Fruit fly (Drosophila melanogaster): ENCODE measurements around the gene CG12480.
A peak's percentile ranks its signal among the peaks of the same experiment; 100 is the strongest.

CG12480 gene

DNA sequence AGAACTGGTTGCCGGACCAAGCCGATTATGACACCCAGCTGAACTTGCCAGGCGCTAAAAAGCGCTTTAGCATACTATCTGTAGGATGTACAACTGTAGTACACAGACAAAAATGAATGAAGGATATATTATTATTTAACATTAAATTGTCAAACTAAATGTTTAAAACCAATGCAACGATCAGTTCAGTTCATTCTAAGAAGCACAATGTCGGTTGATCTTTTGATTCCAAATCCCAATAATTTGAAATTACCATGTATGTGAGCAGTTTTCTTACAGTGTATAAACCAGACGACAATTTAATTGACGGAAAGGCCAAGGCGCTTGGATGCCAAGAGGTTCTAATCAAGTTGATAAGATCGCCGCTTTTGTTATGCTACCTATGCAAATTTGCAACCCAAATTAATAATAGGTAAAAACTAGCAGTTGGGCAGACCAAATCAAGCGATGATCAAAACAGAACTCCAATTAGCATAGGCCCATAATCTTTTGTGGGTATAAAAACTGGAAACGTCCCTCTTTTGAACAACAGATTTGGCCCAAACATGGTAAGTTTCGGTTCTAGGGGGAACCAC lies at the start of gene CG12480:
Gene CG12480, plus strand, starts transcription at position 525 of the 575 bp plus-strand sequence.
- no peak for TF ChIP-seq N (GFP tag; optimal IDR thresholded peaks at IDR 0.05)
- TF ChIP-seq sv (GFP tag; optimal IDR thresholded peaks at IDR 0.05), result peak; percentile 32

DNA sequence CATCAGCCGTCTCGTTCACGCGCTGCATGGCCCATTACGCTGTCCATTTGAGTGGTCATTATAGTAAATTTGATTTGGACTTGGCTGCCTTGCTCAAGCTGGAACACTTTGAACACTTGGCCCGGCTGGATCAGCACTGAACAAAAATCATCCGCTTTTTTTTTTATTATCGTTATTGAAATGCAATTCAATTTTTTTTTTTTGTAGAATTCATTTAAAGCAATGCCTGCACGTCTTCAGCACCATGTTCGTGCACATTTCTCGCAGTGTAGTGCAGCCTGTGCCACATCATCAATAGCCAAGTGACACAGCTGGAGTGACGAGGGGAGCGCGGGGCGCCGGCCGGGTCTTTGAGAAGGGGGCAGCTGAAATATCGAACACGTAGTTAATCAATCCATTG lies 49.2 kb upstream of the CG12480 start:
- TF ChIP-seq Hr83 (GFP tag; optimal IDR thresholded peaks at IDR 0.05; ENCODE audit: poor library complexity, severe bottlenecking), result no peak
- no peak for TF ChIP-seq psq (GFP tag; optimal IDR thresholded peaks at IDR 0.05)
- TF ChIP-seq usp (GFP tag; optimal IDR thresholded peaks at IDR 0.05), result no peak
- TF ChIP-seq GATAd (GFP tag; optimal IDR thresholded peaks at IDR 0.05), result no peak
- no peak for TF ChIP-seq ey (GFP tag; optimal IDR thresholded peaks at IDR 0.05)
- no peak for TF ChIP-seq foxo (GFP tag; optimal IDR thresholded peaks at IDR 0.05)
- no peak for TF ChIP-seq Hnf4 (GFP tag; optimal IDR thresholded peaks at IDR 0.05)
- no peak for TF ChIP-seq N (GFP tag; optimal IDR thresholded peaks at IDR 0.05)
- no peak for TF ChIP-seq Myc (optimal IDR thresholded peaks at IDR 0.05)
- TF ChIP-seq jim (GFP tag; optimal IDR thresholded peaks at IDR 0.05), result no peak
- TF ChIP-seq tai (GFP tag; optimal IDR thresholded peaks at IDR 0.05), result no peak

DNA sequence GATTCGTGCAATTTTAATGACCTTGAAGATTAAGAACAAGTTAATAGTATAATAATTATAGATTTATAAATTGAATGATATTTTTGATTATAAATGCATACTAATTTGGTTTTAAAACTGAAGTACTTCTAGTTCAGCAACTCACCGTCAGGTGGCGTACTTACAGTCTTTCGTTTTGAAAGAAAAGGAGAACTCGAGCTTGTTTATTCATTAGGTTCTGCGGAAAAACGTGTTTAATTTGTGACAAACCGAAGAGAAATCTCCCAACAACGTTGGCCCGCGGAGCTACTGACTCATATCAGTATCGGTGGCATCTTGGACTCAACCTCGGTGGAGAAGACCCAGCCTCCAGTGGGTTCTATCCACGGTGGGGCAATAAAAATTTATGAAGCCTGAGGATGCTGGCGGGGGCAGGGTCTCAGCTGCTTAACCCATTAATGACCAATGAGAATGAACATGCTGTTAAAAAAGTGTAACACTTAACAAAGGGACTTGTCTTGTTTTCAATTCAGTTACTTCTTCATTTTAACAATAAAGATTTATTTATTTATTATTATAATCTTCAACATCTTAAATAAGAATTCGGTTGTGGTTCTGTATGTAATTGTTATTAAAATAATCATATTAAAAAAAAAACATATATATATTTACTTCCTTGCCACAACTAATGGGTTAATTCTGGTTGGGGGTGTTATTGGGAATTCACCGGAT lies 46.6 kb upstream of the CG12480 start:
- TF ChIP-seq HLH106 (tag; optimal IDR thresholded peaks at IDR 0.05) (peak; percentile 47), Myc (optimal IDR thresholded peaks at IDR 0.05) (no peak), foxo (GFP tag; optimal IDR thresholded peaks at IDR 0.05) (peak in 1 of 2 experiments; percentile 11), CG9705 (GFP tag; optimal IDR thresholded peaks at IDR 0.05) (no peak), dmrt93B (GFP tag; optimal IDR thresholded peaks at IDR 0.05) (peak; percentile 12), Sp1 (GFP tag; optimal IDR thresholded peaks at IDR 0.05) (peak; percentile 49)

DNA sequence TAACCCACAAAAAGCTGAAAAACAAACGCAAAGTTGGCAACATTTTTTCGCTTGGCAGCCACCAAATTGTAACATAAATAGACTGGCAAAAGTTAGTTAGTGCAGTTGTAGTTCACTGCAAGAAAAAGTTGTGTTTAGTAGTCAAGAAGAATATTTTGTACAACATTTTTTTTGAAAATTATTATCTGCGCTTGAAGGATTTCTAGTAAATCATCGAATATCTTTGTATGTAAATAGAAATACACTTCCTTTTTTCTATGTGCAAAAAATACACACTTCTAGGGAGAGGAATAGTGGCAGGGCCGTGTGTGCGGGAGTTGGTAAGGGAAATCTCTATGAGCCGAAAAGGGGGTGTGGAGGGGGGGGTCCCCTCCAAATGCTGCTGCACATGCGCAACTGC lies 45.7 kb upstream of the CG12480 start:
- TF ChIP-seq Vsx2 (GFP tag; optimal IDR thresholded peaks at IDR 0.05; ENCODE audit: partially characterized antibody) (no peak), CG32264 (GFP tag; optimal IDR thresholded peaks at IDR 0.05) (no peak), Dfd (GFP tag; optimal IDR thresholded peaks at IDR 0.05) (no peak), Sp1 (GFP tag; optimal IDR thresholded peaks at IDR 0.05) (no peak), jim (GFP tag; optimal IDR thresholded peaks at IDR 0.05) (no peak), Myc (optimal IDR thresholded peaks at IDR 0.05) (no peak), foxo (GFP tag; optimal IDR thresholded peaks at IDR 0.05) (no peak), GATAd (GFP tag; optimal IDR thresholded peaks at IDR 0.05) (no peak), Mio (GFP tag; optimal IDR thresholded peaks at IDR 0.05) (no peak), OdsH (GFP tag; optimal IDR thresholded peaks at IDR 0.05) (no peak), Hr78 (GFP tag; optimal IDR thresholded peaks at IDR 0.05) (no peak), CG9705 (GFP tag; optimal IDR thresholded peaks at IDR 0.05) (no peak), sv (GFP tag; optimal IDR thresholded peaks at IDR 0.05) (no peak)

DNA sequence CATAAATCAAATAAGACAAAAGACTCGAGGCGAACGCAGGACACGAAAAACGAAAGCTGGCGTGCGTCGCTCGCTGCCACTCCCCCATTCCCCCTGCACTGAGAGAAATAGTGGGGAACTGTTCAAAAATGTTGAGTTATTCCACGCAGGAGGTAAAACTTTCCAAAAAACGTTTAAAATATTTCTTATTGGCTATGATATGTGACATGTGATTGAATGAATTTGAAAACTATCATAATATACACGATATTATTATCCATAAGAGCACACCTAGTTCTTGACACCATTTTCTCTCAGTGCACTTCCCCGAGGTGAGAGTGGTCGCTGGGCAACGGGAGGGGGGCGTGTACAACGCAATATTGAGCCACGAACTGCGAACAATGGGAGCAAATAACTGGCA lies 35.5 kb upstream of the CG12480 start:
- peak; percentile 52 for TF ChIP-seq woc (GFP tag; optimal IDR thresholded peaks at IDR 0.05)
- TF ChIP-seq dsf (GFP tag; optimal IDR thresholded peaks at IDR 0.05; ENCODE audit: borderline replicate concordance), result no peak
- no peak for TF ChIP-seq Mio (GFP tag; optimal IDR thresholded peaks at IDR 0.05)
- peak; percentile 34 for TF ChIP-seq dmrt93B (GFP tag; optimal IDR thresholded peaks at IDR 0.05)
- no peak for TF ChIP-seq jim (GFP tag; optimal IDR thresholded peaks at IDR 0.05)
- peak; percentile 58 for TF ChIP-seq br (GFP tag; optimal IDR thresholded peaks at IDR 0.05)
- peak; percentile 12 for TF ChIP-seq Hnf4 (GFP tag; optimal IDR thresholded peaks at IDR 0.05)
- TF ChIP-seq lola (GFP tag; optimal IDR thresholded peaks at IDR 0.05), result no peak
- TF ChIP-seq ey (GFP tag; optimal IDR thresholded peaks at IDR 0.05), result peak; percentile 58
- peak; percentile 69 for TF ChIP-seq h (GFP tag; optimal IDR thresholded peaks at IDR 0.05)
- TF ChIP-seq fru (GFP tag; optimal IDR thresholded peaks at IDR 0.05), result peak; percentile 52
- peak; percentile 30 for TF ChIP-seq rgr (GFP tag; optimal IDR thresholded peaks at IDR 0.05)
- peak; percentile 34 for TF ChIP-seq Sp1 (GFP tag; optimal IDR thresholded peaks at IDR 0.05)
- TF ChIP-seq psq (GFP tag; optimal IDR thresholded peaks at IDR 0.05), result peak; percentile 39
- peak in 1 of 2 experiments; percentile 59 for TF ChIP-seq foxo (GFP tag; optimal IDR thresholded peaks at IDR 0.05)
- peak; percentile 52 for TF ChIP-seq HLH106 (tag; optimal IDR thresholded peaks at IDR 0.05)
- TF ChIP-seq OdsH (GFP tag; optimal IDR thresholded peaks at IDR 0.05), result peak; percentile 39
- TF ChIP-seq Hr83 (GFP tag; optimal IDR thresholded peaks at IDR 0.05; ENCODE audit: poor library complexity, severe bottlenecking), result no peak
